Worm (Caenorhabditis elegans) whole organism, L2 larva: ENCODE measurements around the gene eor-1.

Source experiments
- dmd-4 ChIP-seq: sonication (generic microtip); optimal IDR thresholded peaks from 2 replicates; lab custom pipeline; 2017; ENCODE audit warnings: missing biosample characterization, missing genetic modification characterization
- nhr-25 ChIP-seq: fragments of 150-350 bp; sonication (generic microtip); optimal IDR thresholded peaks from 3 replicates; lab custom pipeline; 2014; ENCODE audit warnings: missing biosample characterization, missing genetic modification characterization

DNA sequence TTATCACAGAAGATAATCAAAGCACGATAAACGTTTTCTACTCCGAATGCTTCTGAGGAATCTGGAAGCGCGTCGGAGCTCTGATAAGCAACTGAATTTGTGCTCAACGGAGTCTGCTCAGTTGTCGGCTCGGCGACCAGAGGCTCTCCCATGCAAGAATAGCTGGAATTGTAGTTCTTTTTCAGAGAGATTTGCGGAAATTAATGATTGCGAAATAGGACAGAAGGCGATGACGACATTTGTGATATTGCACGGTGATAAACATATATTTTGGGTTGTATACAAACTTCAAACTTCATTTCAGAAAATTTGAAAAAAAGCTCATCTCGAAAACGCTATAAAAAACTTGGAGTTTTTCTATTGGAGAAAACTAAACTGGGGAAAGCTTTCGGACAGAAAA lies 10.8 kb upstream of the eor-1 start, which contains the start of gene H06H21.37:
- TF ChIP-seq nhr-25 (tag; lab: Kevin White, UChicago): no peak
- no peak for TF ChIP-seq dmd-4
